Fruit fly (Drosophila melanogaster) Kc167 (cell line): ENCODE measurements around the gene CG9801.

Source experiments
- Myc ChIP-seq: fragments of >200 bp; optimal IDR thresholded peaks from 2 replicates; lab custom pipeline; 2017; ENCODE audit warnings: missing external identifiers
- Sin3A ChIP-seq: fragments of >200 bp; optimal IDR thresholded peaks from 2 replicates; lab custom pipeline; 2018; ENCODE audit warnings: missing external identifiers
- h ChIP-seq: fragments of >200 bp; optimal IDR thresholded peaks from 3 replicates; lab custom pipeline; 2018; ENCODE audit warnings: missing external identifiers
- psq ChIP-seq: fragments of >200 bp; optimal IDR thresholded peaks from 2 replicates; lab custom pipeline; 2017; ENCODE audit warnings: missing external identifiers

dm6 chr3R:8704669-8705068 is 42.8 kb downstream of the CG9801 start:
- TF ChIP-seq h (lab: Kevin White, UChicago) (no peak), psq (no peak), Myc (no peak), Sin3A (no peak)
